Worm (Caenorhabditis elegans) whole organism, late embryonic: ENCODE measurements around the gene R31.2.
A peak's percentile ranks its signal among the peaks of the same experiment; 100 is the strongest.

Experiments
- C08G9.2 ChIP-seq: sonication (generic microtip); optimal IDR thresholded peaks from 2 replicates; lab custom pipeline; 2016; ENCODE audit warnings: mild to moderate bottlenecking, missing genetic modification characterization, moderate library complexity, missing compliant biosample characterization
- C38D4.7 ChIP-seq: fragments of 200-800 bp; sonication (Bioruptor generic); optimal IDR thresholded peaks from 2 replicates; lab custom pipeline; 2018; ENCODE audit warnings: mild to moderate bottlenecking, missing genetic modification characterization, moderate library complexity, missing compliant biosample characterization
- K02D7.2 ChIP-seq: sonication (generic microtip); optimal IDR thresholded peaks from 2 replicates; lab custom pipeline; 2017; ENCODE audit warnings: mild to moderate bottlenecking, missing genetic modification characterization, missing compliant biosample characterization
- Y22D7AL.16 ChIP-seq: sonication (generic microtip); optimal IDR thresholded peaks from 2 replicates; lab custom pipeline; 2016; ENCODE audit warnings: missing genetic modification characterization, missing compliant biosample characterization
- ahr-1 ChIP-seq: sonication (generic microtip); optimal IDR thresholded peaks from 2 replicates; lab custom pipeline; 2016; ENCODE audit warnings: missing genetic modification characterization, missing compliant biosample characterization
- ama-1 ChIP-seq: fragments of 150-350 bp; optimal IDR thresholded peaks from 2 replicates; lab custom pipeline; 2014
- ceh-14 ChIP-seq: sonication (generic microtip); optimal IDR thresholded peaks from 2 replicates; lab custom pipeline; 2016; ENCODE audit warnings: missing genotype, missing genetic modification characterization, missing compliant biosample characterization
- ceh-18 ChIP-seq: sonication (generic microtip); optimal IDR thresholded peaks from 2 replicates; lab custom pipeline; 2016; ENCODE audit warnings: missing genetic modification characterization, missing compliant biosample characterization
- ceh-19 ChIP-seq: fragments of 200-800 bp; sonication (Bioruptor generic); optimal IDR thresholded peaks from 2 replicates; lab custom pipeline; 2018; ENCODE audit warnings: mild to moderate bottlenecking, missing genetic modification characterization, missing compliant biosample characterization
- ceh-2 ChIP-seq: sonication (generic microtip); optimal IDR thresholded peaks from 2 replicates; lab custom pipeline; 2016; ENCODE audit warnings: missing genotype, missing genetic modification characterization, missing compliant biosample characterization
- ceh-22 ChIP-seq: sonication (generic microtip); optimal IDR thresholded peaks from 2 replicates; lab custom pipeline; 2017; ENCODE audit warnings: missing biosample characterization, missing genetic modification characterization
- ceh-31 ChIP-seq: sonication (generic microtip); optimal IDR thresholded peaks from 2 replicates; lab custom pipeline; 2016; ENCODE audit warnings: missing genetic modification characterization, missing compliant biosample characterization
- ceh-34 ChIP-seq: sonication (generic microtip); optimal IDR thresholded peaks from 2 replicates; lab custom pipeline; 2016; ENCODE audit warnings: mild to moderate bottlenecking, missing genetic modification characterization, missing compliant biosample characterization
- ceh-48 ChIP-seq: sonication (generic microtip); optimal IDR thresholded peaks from 2 replicates; lab custom pipeline; 2016; ENCODE audit warnings: missing genetic modification characterization, inconsistent platforms, missing compliant biosample characterization
- ceh-9 ChIP-seq: sonication (generic microtip); optimal IDR thresholded peaks from 2 replicates; lab custom pipeline; 2016; ENCODE audit warnings: mild to moderate bottlenecking, missing genetic modification characterization, inconsistent platforms, missing compliant biosample characterization
- che-1 ChIP-seq: sonication (generic microtip); optimal IDR thresholded peaks from 2 replicates; lab custom pipeline; 2016; ENCODE audit warnings: mild to moderate bottlenecking, missing genetic modification characterization, missing compliant biosample characterization
- dve-1 ChIP-seq: sonication (generic microtip); optimal IDR thresholded peaks from 2 replicates; lab custom pipeline; 2017; ENCODE audit warnings: antibody characterized with exemption, mild to moderate bottlenecking, missing genetic modification characterization, missing compliant biosample characterization
- elt-4 ChIP-seq: sonication (generic microtip); optimal IDR thresholded peaks from 2 replicates; lab custom pipeline; 2016; ENCODE audit warnings: missing genetic modification characterization, missing compliant biosample characterization
- gmeb-2 ChIP-seq: sonication (generic microtip); optimal IDR thresholded peaks from 2 replicates; lab custom pipeline; 2016; ENCODE audit warnings: missing genetic modification characterization, inconsistent platforms, missing compliant biosample characterization
- hlh-13 ChIP-seq: fragments of 200-800 bp; sonication (Bioruptor generic); optimal IDR thresholded peaks from 2 replicates; lab custom pipeline; 2018; ENCODE audit warnings: mild to moderate bottlenecking, missing genetic modification characterization, missing compliant biosample characterization
- hlh-15 ChIP-seq: sonication (generic microtip); optimal IDR thresholded peaks from 2 replicates; lab custom pipeline; 2016; ENCODE audit warnings: missing genetic modification characterization, missing compliant biosample characterization
- hlh-6 ChIP-seq: sonication (generic microtip); optimal IDR thresholded peaks from 2 replicates; lab custom pipeline; 2016; ENCODE audit warnings: missing genotype, missing genetic modification characterization, missing compliant biosample characterization
- lin-11 ChIP-seq: fragments of 200-800 bp; sonication (Bioruptor generic); optimal IDR thresholded peaks from 2 replicates; lab custom pipeline; 2018; ENCODE audit warnings: mild to moderate bottlenecking, missing genetic modification characterization, missing compliant biosample characterization
- madf-2 ChIP-seq: sonication (generic microtip); optimal IDR thresholded peaks from 2 replicates; lab custom pipeline; 2017; ENCODE audit warnings: missing genetic modification characterization, missing compliant biosample characterization
- nfya-1 ChIP-seq: sonication (generic microtip); optimal IDR thresholded peaks from 2 replicates; lab custom pipeline; 2017; ENCODE audit warnings: missing genetic modification characterization, mild to moderate bottlenecking, missing compliant biosample characterization, antibody characterized with exemption, moderate library complexity
- odd-2 ChIP-seq: sonication (generic microtip); optimal IDR thresholded peaks from 2 replicates; lab custom pipeline; 2017; ENCODE audit warnings: antibody characterized with exemption, mild to moderate bottlenecking, missing genetic modification characterization, missing compliant biosample characterization
- pqm-1 ChIP-seq: sonication (generic microtip); optimal IDR thresholded peaks from 2 replicates; lab custom pipeline; 2016; ENCODE audit warnings: missing genetic modification characterization, missing compliant biosample characterization
- pros-1 ChIP-seq: fragments of 150-350 bp; optimal IDR thresholded peaks from 2 replicates; lab custom pipeline; 2014; ENCODE audit warnings: missing biosample characterization, missing genetic modification reagents, missing genetic modification characterization
- rnt-1 ChIP-seq: sonication (generic microtip); optimal IDR thresholded peaks from 2 replicates; lab custom pipeline; 2016; ENCODE audit warnings: missing genetic modification characterization, missing compliant biosample characterization
- sdc-2 ChIP-seq: sonication (generic microtip); optimal IDR thresholded peaks from 2 replicates; lab custom pipeline; 2016; ENCODE audit warnings: missing genotype, missing genetic modification characterization, missing compliant biosample characterization
- sox-2 ChIP-seq: fragments of 200-800 bp; sonication (Bioruptor generic); IDR thresholded peaks from 2 replicates; pipeline ENCODE4 v1.3.6; 2022; ENCODE audit warnings: missing genetic modification reagents, missing genetic modification characterization, missing compliant biosample characterization
- sox-4 ChIP-seq: sonication (generic microtip); optimal IDR thresholded peaks from 2 replicates; lab custom pipeline; 2017; ENCODE audit warnings: mild to moderate bottlenecking, missing genetic modification characterization, inconsistent platforms, missing compliant biosample characterization
- syd-9 ChIP-seq: sonication (generic microtip); optimal IDR thresholded peaks from 2 replicates; lab custom pipeline; 2016; ENCODE audit warnings: mild to moderate bottlenecking, missing genetic modification characterization, moderate library complexity, missing compliant biosample characterization
- tbx-7 ChIP-seq: sonication (generic microtip); optimal IDR thresholded peaks from 2 replicates; lab custom pipeline; 2016; ENCODE audit warnings: missing genotype, missing genetic modification characterization, missing compliant biosample characterization
- unc-3 ChIP-seq, 2 experiments: fragments of 200-800 bp in 1 of 2; sonication (Bioruptor generic) in 1 of 2; sonication (generic microtip) in 1 of 2; conservative IDR thresholded peaks in 1 of 2; optimal IDR thresholded peaks in 1 of 2; 2 replicates each; pipeline versions ENCODE4 v1.3.6 to Lab custom; 2016 to 2022; ENCODE audit warnings: missing compliant biosample characterization in 2 of 2, missing genetic modification characterization in 2 of 2, missing genetic modification reagents in 1 of 2
- unc-55 ChIP-seq: sonication (generic microtip); optimal IDR thresholded peaks from 2 replicates; lab custom pipeline; 2017; ENCODE audit warnings: missing biosample characterization, missing genetic modification reagents, missing genetic modification characterization
- unc-86 ChIP-seq: sonication (generic microtip); optimal IDR thresholded peaks from 2 replicates; lab custom pipeline; 2016; ENCODE audit warnings: missing genetic modification characterization, missing compliant biosample characterization
- zip-5 ChIP-seq: sonication (generic microtip); optimal IDR thresholded peaks from 2 replicates; lab custom pipeline; 2016; ENCODE audit warnings: missing genetic modification characterization, missing compliant biosample characterization
- ztf-16 ChIP-seq: sonication (generic microtip); optimal IDR thresholded peaks from 2 replicates; lab custom pipeline; 2017; ENCODE audit warnings: missing genetic modification characterization, missing compliant biosample characterization

The R31.2 gene

ce11 chrV:11921229-11921628 lies 3.9 kb downstream of the R31.2 start:
- TF ChIP-seq ama-1 (lab: Kevin White, UChicago) (no peak), ceh-2 (tag; lab: Kevin White, UChicago) (no peak), ceh-48 (no peak), unc-55 (GFP tag; lab: Kevin White, UChicago) (peak; percentile 55), unc-86 (tag; lab: Kevin White, UChicago) (no peak)

DNA sequence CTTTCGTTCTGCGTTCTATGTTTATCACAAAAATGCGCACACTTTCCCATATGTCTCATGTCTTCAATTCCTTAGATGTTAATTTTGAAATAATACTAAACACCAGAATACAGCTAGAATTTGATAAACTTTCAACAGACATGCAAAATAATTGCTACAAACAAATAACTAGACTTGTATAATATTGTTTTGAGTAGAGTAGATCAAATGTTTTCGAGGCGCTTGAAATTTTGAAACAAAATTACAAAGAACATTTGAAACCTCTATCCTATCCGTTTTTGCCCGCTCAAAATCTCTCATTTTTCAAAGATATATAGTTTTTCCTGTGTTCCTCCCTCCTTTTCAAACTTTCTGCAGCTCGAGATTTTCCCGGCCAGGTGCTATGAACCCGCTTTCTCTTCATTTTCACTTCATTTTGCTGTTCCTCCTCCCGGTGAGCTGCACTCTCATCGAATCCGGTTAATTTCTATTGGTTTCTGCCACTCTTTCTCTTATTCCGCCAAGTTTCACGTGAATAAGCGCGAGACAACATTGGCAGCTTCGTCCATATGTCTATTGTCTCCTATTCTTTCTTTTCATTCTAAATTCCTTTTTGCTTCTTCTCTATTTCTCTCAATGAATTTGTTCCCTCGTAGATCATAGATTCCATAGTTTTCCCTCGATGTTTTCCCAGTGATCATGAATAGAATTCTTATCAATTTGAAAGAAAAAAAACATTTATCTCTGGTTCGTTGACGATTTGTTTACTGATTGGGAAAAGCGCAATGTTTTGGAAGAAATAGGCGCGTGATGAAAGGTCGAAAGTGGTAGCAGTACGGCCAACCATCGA lies 4.5 kb downstream of the R31.2 start:
- no peak for TF ChIP-seq syd-9 (tag; lab: Kevin White, UChicago)
- peak; percentile 4 for TF ChIP-seq rnt-1 (tag; lab: Kevin White, UChicago)
- TF ChIP-seq sox-4, result no peak
- TF ChIP-seq C08G9.2 (tag; lab: Kevin White, UChicago), result no peak
- peak; percentile 45 for TF ChIP-seq ceh-31 (tag; lab: Kevin White, UChicago)
- no peak for TF ChIP-seq ceh-14 (tag; lab: Kevin White, UChicago)
- TF ChIP-seq nfya-1 (tag; lab: Kevin White, UChicago), result peak; percentile 19
- TF ChIP-seq sox-2 (GFP tag; lab: Robert Waterston, UW), result no peak
- TF ChIP-seq unc-55 (GFP tag; lab: Kevin White, UChicago), result peak; percentile 18
- TF ChIP-seq ceh-9 (tag; lab: Kevin White, UChicago), result no peak
- TF ChIP-seq hlh-15 (tag; lab: Kevin White, UChicago), result no peak
- no peak for TF ChIP-seq hlh-6 (tag; lab: Kevin White, UChicago)
- TF ChIP-seq pros-1 (tag; lab: Kevin White, UChicago), result no peak
- TF ChIP-seq unc-3 (GFP tag; conservative IDR thresholded peaks at IDR 0.05; lab: Robert Waterston, UW), result no peak
- no peak for TF ChIP-seq unc-3 (tag; optimal IDR thresholded peaks at IDR 0.05; lab: Kevin White, UChicago)
- TF ChIP-seq ceh-18 (tag; lab: Kevin White, UChicago), result peak; percentile 23
- no peak for TF ChIP-seq C38D4.7 (GFP tag; lab: Kevin White, UChicago)
- TF ChIP-seq, all 69 proteins: peak for 5

DNA sequence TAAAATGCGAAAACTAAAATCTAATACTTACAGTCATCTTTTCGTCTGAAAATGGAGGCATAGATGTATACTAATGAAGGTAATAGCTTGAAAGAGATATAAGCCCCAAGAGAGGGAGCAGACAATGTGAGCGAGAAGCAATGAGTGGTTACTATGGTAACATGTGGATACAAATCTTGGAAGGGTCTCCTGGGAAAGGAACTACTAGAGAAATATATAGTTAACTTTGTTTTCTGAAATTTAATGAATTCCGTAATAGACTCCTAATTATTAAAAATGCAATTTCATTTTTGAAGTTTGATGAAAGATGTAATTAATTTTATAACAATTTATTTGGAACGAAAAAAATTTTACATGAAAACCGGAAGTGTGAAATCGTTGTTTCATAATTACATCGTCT lies 10.0 kb downstream of the R31.2 start, which contains the start of gene osm-6:
Gene osm-6 (minus strand): TSS at position 101 of the 400 bp plus-strand sequence.
- no peak for TF ChIP-seq ceh-48
- no peak for TF ChIP-seq che-1
- TF ChIP-seq ceh-22 (tag; lab: Kevin White, UChicago), result no peak
- no peak for TF ChIP-seq ceh-34
- no peak for TF ChIP-seq elt-4 (tag; lab: Kevin White, UChicago)
- no peak for TF ChIP-seq sdc-2 (tag; lab: Kevin White, UChicago)
- no peak for TF ChIP-seq dve-1 (tag; lab: Kevin White, UChicago)
- no peak for TF ChIP-seq ceh-18 (tag; lab: Kevin White, UChicago)
- TF ChIP-seq, all 69 proteins: peak for 0

DNA sequence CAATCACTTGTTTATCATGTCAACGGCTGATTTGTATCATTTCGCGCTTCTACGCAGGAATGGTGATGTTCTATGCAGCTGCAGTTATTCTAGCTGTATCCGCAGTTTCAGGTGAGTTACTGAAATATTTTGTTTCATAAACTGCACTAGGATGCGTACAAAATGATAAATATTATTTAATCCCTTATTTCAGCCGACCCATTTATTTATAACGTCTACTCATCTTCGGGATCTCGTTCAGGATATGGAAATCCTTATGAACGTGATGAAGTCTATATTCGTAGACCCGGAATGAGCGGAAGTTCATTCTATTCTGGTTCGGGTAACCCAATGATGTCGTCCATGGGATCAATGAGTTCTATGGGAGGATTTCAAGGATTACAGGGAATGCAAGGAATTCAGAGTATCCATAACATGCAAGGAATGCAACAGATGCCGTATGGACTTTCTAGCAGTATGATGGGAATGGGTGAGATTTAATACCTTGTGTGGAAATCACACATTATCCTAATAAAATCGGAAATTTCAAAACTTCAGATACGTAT lies 11.7 kb downstream of the R31.2 start, which contains the start of gene F58H1.2:
Gene F58H1.2 (plus strand): TSS at position 51 of the 545 bp plus-strand sequence.
- TF ChIP-seq dve-1 (tag; lab: Kevin White, UChicago), result no peak
- TF ChIP-seq unc-86 (tag; lab: Kevin White, UChicago), result no peak
- TF ChIP-seq ceh-19, result no peak
- no peak for TF ChIP-seq sdc-2 (tag; lab: Kevin White, UChicago)
- TF ChIP-seq, all 69 proteins: peak for 0

DNA sequence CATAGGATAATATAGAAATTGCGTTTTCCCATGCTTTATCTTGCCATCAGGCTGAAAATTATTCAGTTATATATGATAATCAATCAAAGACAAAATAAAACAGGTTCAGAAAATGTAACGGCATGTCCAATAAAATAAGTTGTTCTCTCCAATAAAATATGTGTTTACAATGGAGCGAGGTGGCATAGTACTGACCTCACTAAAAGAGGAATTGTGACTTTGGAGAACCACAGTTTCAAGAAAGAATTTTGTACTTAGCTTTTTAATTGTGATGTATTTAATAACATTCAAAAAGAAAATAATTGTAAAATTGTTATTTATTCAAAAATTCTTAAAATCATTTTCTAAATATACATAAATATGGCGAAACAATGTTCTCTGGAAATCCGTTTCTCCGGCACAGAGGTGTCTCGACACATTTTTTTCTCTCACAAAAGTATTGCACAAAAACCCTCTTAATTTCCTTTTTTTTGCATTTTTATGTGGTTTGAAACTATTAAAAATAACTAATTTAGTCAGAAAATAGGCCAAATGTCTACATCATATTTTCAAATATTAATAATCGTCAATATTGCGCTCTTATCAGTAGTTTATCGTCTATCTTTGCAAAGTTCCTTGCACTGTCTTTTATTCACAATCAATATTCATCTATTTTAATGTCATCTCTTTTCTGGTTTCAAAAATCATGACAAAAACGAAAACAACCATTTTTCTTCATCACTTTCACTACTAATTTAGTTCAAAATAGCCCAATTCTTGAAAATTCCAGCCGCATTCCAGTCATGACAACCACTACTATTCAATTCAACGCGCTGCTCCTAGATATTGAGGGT lies 16.0 kb downstream of the R31.2 start, which contains the start of the genes aman-2 and F58H1.3:
Gene aman-2 (minus strand): TSS at position 51 of the 833 bp plus-strand sequence.
Gene F58H1.3 (plus strand): TSS at position 783 of the 833 bp plus-strand sequence.
- TF ChIP-seq ceh-22 (tag; lab: Kevin White, UChicago) (no peak), odd-2 (tag; lab: Kevin White, UChicago) (no peak), pqm-1 (tag; lab: Kevin White, UChicago) (peak; percentile 54), tbx-7 (tag; lab: Kevin White, UChicago) (peak; percentile 82), madf-2 (tag; lab: Kevin White, UChicago) (no peak), ahr-1 (tag; lab: Kevin White, UChicago) (peak; percentile 75), ceh-9 (tag; lab: Kevin White, UChicago) (no peak), che-1 (no peak), ztf-16 (tag; lab: Kevin White, UChicago) (peak; percentile 12), gmeb-2 (no peak), C08G9.2 (tag; lab: Kevin White, UChicago) (peak; percentile 72), rnt-1 (tag; lab: Kevin White, UChicago) (peak; percentile 48), unc-3 (GFP tag; conservative IDR thresholded peaks at IDR 0.05; lab: Robert Waterston, UW) (no peak), unc-3 (tag; optimal IDR thresholded peaks at IDR 0.05; lab: Kevin White, UChicago) (peak; percentile 68), Y22D7AL.16 (tag; lab: Kevin White, UChicago) (no peak), zip-5 (tag; lab: Kevin White, UChicago) (peak; percentile 96), lin-11 (tag; lab: Kevin White, UChicago) (peak; percentile 28), K02D7.2 (tag; lab: Kevin White, UChicago) (no peak), hlh-13 (GFP tag; lab: Kevin White, UChicago) (no peak)
